Worm (Caenorhabditis elegans) whole organism, L3 larva: ENCODE results near the gene dot-1.2.

Source experiments
- ama-1 ChIP-seq: fragments of 150-350 bp; optimal IDR thresholded peaks from 2 replicates; lab custom pipeline; 2018
- nhr-25 ChIP-seq: sonication (generic microtip); optimal IDR thresholded peaks from 2 replicates; lab custom pipeline; 2017; ENCODE audit warnings: missing biosample characterization, missing genetic modification characterization
- pha-4 ChIP-seq: fragments of 150-350 bp; optimal IDR thresholded peaks from 2 replicates; lab custom pipeline; 2014; ENCODE audit warnings: missing biosample characterization, missing genetic modification reagents, missing genetic modification characterization
- pqm-1 ChIP-seq: fragments of 150-350 bp; optimal IDR thresholded peaks from 2 replicates; lab custom pipeline; 2017; ENCODE audit warnings: missing biosample characterization, missing genetic modification characterization, inconsistent platforms
- tbx-2 ChIP-seq: sonication (generic microtip); optimal IDR thresholded peaks from 2 replicates; lab custom pipeline; 2016; ENCODE audit warnings: mild to moderate bottlenecking, missing genetic modification characterization, missing compliant biosample characterization
- unc-62 ChIP-seq: fragments of 150-350 bp; sonication (generic microtip); optimal IDR thresholded peaks from 4 replicates; lab custom pipeline; 2014; ENCODE audit warnings: missing biosample characterization, missing genetic modification reagents, missing genetic modification characterization

- TF ChIP-seq pha-4 (tag; lab: Kevin White, UChicago) (no peak), pqm-1 (no peak), ama-1 (lab: Kevin White, UChicago) (no peak), unc-62 (GFP tag; lab: Kevin White, UChicago) (no peak), tbx-2 (tag; lab: Kevin White, UChicago) (no peak), nhr-25 (no peak)
Observed at ce11 chrX:11843363-11843762, 25.8 kb downstream of the dot-1.2 start, which contains the start of gene F54F7.2.
